Worm (Caenorhabditis elegans): ENCODE measurements around the gene uda-1.

DNA sequence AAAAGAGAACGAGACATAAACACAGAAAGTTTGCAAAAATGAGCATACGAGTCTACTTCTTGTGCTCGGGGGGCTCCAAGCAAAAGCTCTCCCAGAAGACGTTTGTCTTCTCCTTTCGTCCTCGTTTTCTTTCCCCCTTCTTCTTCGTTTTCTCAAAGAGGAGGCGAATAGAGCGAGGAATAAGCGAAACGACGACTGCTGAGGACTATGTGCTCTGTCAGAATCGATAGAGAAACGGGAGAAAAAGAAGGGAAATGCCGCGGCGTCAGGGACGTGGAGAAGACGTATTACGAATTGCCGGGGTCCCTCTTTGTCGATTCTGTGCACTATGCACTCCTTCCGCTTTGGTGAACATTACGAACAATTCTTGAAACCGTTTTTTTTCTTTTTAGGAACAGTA lies 26.1 kb upstream of the uda-1 start:
- TF ChIP-seq unc-130 (GFP tag; optimal IDR thresholded peaks at IDR 0.05), result no peak
- no peak for TF ChIP-seq ztf-18 (tag; optimal IDR thresholded peaks at IDR 0.05)
- no peak for TF ChIP-seq madf-10 (tag; optimal IDR thresholded peaks at IDR 0.05)
- peak; percentile 23 for TF ChIP-seq die-1 (tag; optimal IDR thresholded peaks at IDR 0.05)
- no peak for TF ChIP-seq pha-4 (tag; optimal IDR thresholded peaks at IDR 0.05)
- TF ChIP-seq D2030.7 (GFP tag; IDR thresholded peaks at IDR 0.05), result peak; percentile 41
- peak; percentile 50; the same call in 1 of the 2 replicates for TF ChIP-seq madf-6 (GFP tag; IDR thresholded peaks at IDR 0.05)
- no peak for TF ChIP-seq ceh-40 (GFP tag; IDR thresholded peaks at IDR 0.05)
- no peak for TF ChIP-seq tbx-9 (tag; optimal IDR thresholded peaks at IDR 0.05; ENCODE audit: borderline replicate concordance)
- no peak for TF ChIP-seq unc-62 (GFP tag; optimal IDR thresholded peaks at IDR 0.05)
- TF ChIP-seq rcor-1 (GFP tag; IDR thresholded peaks at IDR 0.05), result peak; percentile 20; the same call in 1 of the 2 replicates
